ENCODE assay signal across 5 worm cellular contexts in genomic region chrII:12797211-12797794, ce11.
TF ChIP-seq lines count a peak whose summit lies in the region.

No protein-coding gene starts in this region.

TF ChIP-seq in whole organism, L1 larva, 84 proteins besides CTCF, POLR2A, EP300 and RAD21 (continued from another document):
- TF ChIP-seq irx-1 (tag; optimal IDR thresholded peaks at IDR 0.05; lab: Kevin White, UChicago) = no peak
- TF ChIP-seq hlh-17 (GFP tag; optimal IDR thresholded peaks at IDR 0.05; lab: Kevin White, UChicago; ENCODE audit: borderline replicate concordance) = no peak
- TF ChIP-seq skn-1 (tag; optimal IDR thresholded peaks at IDR 0.05; lab: Kevin White, UChicago) = no peak
- no peak for TF ChIP-seq nhr-28 (tag; optimal IDR thresholded peaks at IDR 0.05; lab: Kevin White, UChicago)
- no peak for TF ChIP-seq nhr-237 (tag; optimal IDR thresholded peaks at IDR 0.05; lab: Kevin White, UChicago)
- TF ChIP-seq snu-23 (GFP tag; optimal IDR thresholded peaks at IDR 0.05; lab: Kevin White, UChicago) = no peak
- TF ChIP-seq mep-1 (tag; optimal IDR thresholded peaks at IDR 0.05; lab: Kevin White, UChicago) = no peak
- TF ChIP-seq isw-1 (GFP tag; IDR thresholded peaks at IDR 0.05; lab: Robert Waterston, UW) = no peak
- no peak for TF ChIP-seq swsn-7 (tag; optimal IDR thresholded peaks at IDR 0.05; lab: Kevin White, UChicago)
- TF ChIP-seq elt-2 (tag; optimal IDR thresholded peaks at IDR 0.05; lab: Kevin White, UChicago) = peak; percentile 63
- TF ChIP-seq nhr-12 (tag; optimal IDR thresholded peaks at IDR 0.05; lab: Kevin White, UChicago) = no peak
- no peak for TF ChIP-seq unc-86 (tag; optimal IDR thresholded peaks at IDR 0.05; lab: Kevin White, UChicago)
- no peak for TF ChIP-seq nhr-90 (tag; optimal IDR thresholded peaks at IDR 0.05; lab: Kevin White, UChicago; ENCODE audit: poor library complexity)
- TF ChIP-seq hlh-4 (tag; optimal IDR thresholded peaks at IDR 0.05; lab: Kevin White, UChicago) = no peak
- no peak for TF ChIP-seq efl-1 (optimal IDR thresholded peaks at IDR 0.05; lab: Kevin White, UChicago)
- peak in 1 of 2 experiments; percentile 15 for TF ChIP-seq efl-1 (GFP tag; optimal IDR thresholded peaks at IDR 0.05 in 1 of 2; lab: Kevin White, UChicago)
- TF ChIP-seq unc-62 (GFP tag; optimal IDR thresholded peaks at IDR 0.05; lab: Kevin White, UChicago) = no peak
- TF ChIP-seq mef-2 (tag; optimal IDR thresholded peaks at IDR 0.05; lab: Kevin White, UChicago) = no peak
- peak in 1 of 2 experiments; percentile 3 for TF ChIP-seq lsy-2 (tag; optimal IDR thresholded peaks at IDR 0.05; lab: Kevin White, UChicago)
- peak; percentile 20 for TF ChIP-seq rnt-1 (tag; optimal IDR thresholded peaks at IDR 0.05; lab: Kevin White, UChicago)
- peak; percentile 52 for TF ChIP-seq lin-14 (GFP tag; optimal IDR thresholded peaks at IDR 0.05; lab: Kevin White, UChicago)

TF ChIP-seq in whole organism, L2 larva, 48 proteins besides CTCF, POLR2A, EP300 and RAD21 (continued from another document):
- TF ChIP-seq lin-13 (GFP tag; optimal IDR thresholded peaks at IDR 0.05; lab: Kevin White, UChicago) (peak; percentile 25), nhr-129 (tag; optimal IDR thresholded peaks at IDR 0.05; lab: Kevin White, UChicago) (no peak), mbf-1 (tag; optimal IDR thresholded peaks at IDR 0.05; lab: Kevin White, UChicago) (no peak), ztf-1 (GFP tag; conservative IDR thresholded peaks at IDR 0.05; lab: Robert Waterston, UW) (no peak), ama-1 (optimal IDR thresholded peaks at IDR 0.05; lab: Kevin White, UChicago) (peak; percentile 36), elt-1 (tag; optimal IDR thresholded peaks at IDR 0.05; lab: Kevin White, UChicago) (no peak), nhr-6 (tag; optimal IDR thresholded peaks at IDR 0.05; lab: Kevin White, UChicago) (no peak), fos-1 (tag; optimal IDR thresholded peaks at IDR 0.05; lab: Kevin White, UChicago) (peak; percentile 52), R02D3.7 (tag; optimal IDR thresholded peaks at IDR 0.05; lab: Kevin White, UChicago) (no peak), zag-1 (tag; optimal IDR thresholded peaks at IDR 0.05; lab: Kevin White, UChicago) (no peak), F13H6.1 (tag; optimal IDR thresholded peaks at IDR 0.05; lab: Kevin White, UChicago) (no peak), sem-4 (tag; optimal IDR thresholded peaks at IDR 0.05; lab: Kevin White, UChicago) (no peak), alr-1 (tag; optimal IDR thresholded peaks at IDR 0.05; lab: Kevin White, UChicago) (no peak), ceh-82 (tag; optimal IDR thresholded peaks at IDR 0.05; lab: Kevin White, UChicago) (no peak), sma-9 (GFP tag; optimal IDR thresholded peaks at IDR 0.05; lab: Kevin White, UChicago) (peak; percentile 50), sma-9 (tag; optimal IDR thresholded peaks at IDR 0.05; lab: Kevin White, UChicago) (no peak), egl-27 (tag; optimal IDR thresholded peaks at IDR 0.05; lab: Kevin White, UChicago) (no peak), lsy-2 (tag; optimal IDR thresholded peaks at IDR 0.05; lab: Kevin White, UChicago) (peak in 1 of 2 experiments; percentile 26)

TF ChIP-seq in whole organism, L3 larva, 47 proteins besides CTCF, POLR2A, EP300 and RAD21 (continued from another document):
- TF ChIP-seq pqm-1 (tag; optimal IDR thresholded peaks at IDR 0.05; lab: Kevin White, UChicago) = peak; percentile 94
- no peak for TF ChIP-seq nhr-23 (tag; optimal IDR thresholded peaks at IDR 0.05; lab: Kevin White, UChicago)
- TF ChIP-seq ceh-82 (tag; optimal IDR thresholded peaks at IDR 0.05; lab: Kevin White, UChicago) = no peak

TF ChIP-seq in whole organism, L4 larva, 104 proteins besides CTCF, POLR2A, EP300 and RAD21 (continued from another document and continues in another):
- TF ChIP-seq gei-8 (GFP tag; optimal IDR thresholded peaks at IDR 0.05; lab: Kevin White, UChicago) (no peak), snpc-1.2 (GFP tag; IDR thresholded peaks at IDR 0.05; lab: Robert Waterston, UW) (peak; percentile 10; the same call in 1 of the 2 replicates), set-16 (GFP tag; IDR thresholded peaks at IDR 0.05; lab: Robert Waterston, UW) (peak; percentile 50), nhr-25 (tag; optimal IDR thresholded peaks at IDR 0.05; lab: Kevin White, UChicago; ENCODE audit: borderline replicate concordance, insufficient read depth) (no peak), dmd-6 (GFP tag; IDR thresholded peaks at IDR 0.05; lab: Robert Waterston, UW) (peak; percentile 80), ces-1 (GFP tag; optimal IDR thresholded peaks at IDR 0.05; lab: Kevin White, UChicago) (no peak), R02D3.7 (tag; optimal IDR thresholded peaks at IDR 0.05; lab: Kevin White, UChicago) (no peak), Y105C5A.15 (GFP tag; IDR thresholded peaks at IDR 0.05; lab: Robert Waterston, UW) (no peak), fos-1 (tag; optimal IDR thresholded peaks at IDR 0.05; lab: Kevin White, UChicago) (no peak), arid-1 (GFP tag; conservative IDR thresholded peaks at IDR 0.05; lab: Robert Waterston, UW) (0 out of 2 replicates have a peak, but pooled peaks have one; percentile 10), jun-1 (tag; optimal IDR thresholded peaks at IDR 0.05; lab: Kevin White, UChicago) (no peak), F49E8.2 (tag; optimal IDR thresholded peaks at IDR 0.05; lab: Kevin White, UChicago; ENCODE audit: borderline replicate concordance) (no peak), lim-7 (GFP tag; IDR thresholded peaks at IDR 0.05; lab: Robert Waterston, UW) (no peak), lir-3 (tag; optimal IDR thresholded peaks at IDR 0.05; lab: Kevin White, UChicago) (no peak), unc-62 (GFP tag; optimal IDR thresholded peaks at IDR 0.05 in 1 of 2; lab: Kevin White, UChicago) (peak in 1 of 2 experiments; percentile 53), unc-62 (tag; optimal IDR thresholded peaks at IDR 0.05; lab: Kevin White, UChicago) (no peak), dmd-9 (GFP tag; IDR thresholded peaks at IDR 0.05; lab: Robert Waterston, UW) (no peak), pqm-1 (tag; optimal IDR thresholded peaks at IDR 0.05; lab: Kevin White, UChicago) (peak; percentile 37), pha-4 (GFP tag; IDR thresholded peaks at IDR 0.05; lab: Robert Waterston, UW) (no peak), pha-4 (tag; optimal IDR thresholded peaks at IDR 0.05; lab: Kevin White, UChicago) (no peak), dve-1 (tag; optimal IDR thresholded peaks at IDR 0.05; lab: Kevin White, UChicago; ENCODE audit: insufficient read depth) (peak; percentile 63), egl-27 (tag; optimal IDR thresholded peaks at IDR 0.05; lab: Kevin White, UChicago) (no peak), skn-1 (tag; optimal IDR thresholded peaks at IDR 0.05; lab: Kevin White, UChicago) (no peak), snpc-4 (tag; optimal IDR thresholded peaks at IDR 0.05; lab: Kevin White, UChicago) (no peak), lin-38 (GFP tag; IDR thresholded peaks at IDR 0.05; lab: Robert Waterston, UW) (0 out of 2 replicates have a peak, but pooled peaks have one; percentile 5), lin-1 (GFP tag; IDR thresholded peaks at IDR 0.05; lab: Robert Waterston, UW) (0 out of 2 replicates have a peak, but pooled peaks have one; percentile 15), mes-2 (tag; optimal IDR thresholded peaks at IDR 0.05; lab: Kevin White, UChicago; ENCODE audit: poor library complexity, severe bottlenecking) (no peak), dmd-8 (GFP tag; IDR thresholded peaks at IDR 0.05; lab: Robert Waterston, UW) (no peak), nhr-111 (GFP tag; optimal IDR thresholded peaks at IDR 0.05; lab: Kevin White, UChicago) (no peak), spr-1 (tag; optimal IDR thresholded peaks at IDR 0.05; lab: Kevin White, UChicago) (no peak), mep-1 (tag; optimal IDR thresholded peaks at IDR 0.05; lab: Kevin White, UChicago) (peak; percentile 11), lin-13 (GFP tag; optimal IDR thresholded peaks at IDR 0.05; lab: Kevin White, UChicago) (no peak), lin-39 (tag; optimal IDR thresholded peaks at IDR 0.05; lab: Kevin White, UChicago) (no peak), daf-16 (GFP tag; optimal IDR thresholded peaks at IDR 0.05; lab: Kevin White, UChicago) (no peak), daf-16 (tag; optimal IDR thresholded peaks at IDR 0.05; lab: Kevin White, UChicago) (peak; percentile 97), ceh-62 (tag; optimal IDR thresholded peaks at IDR 0.05; lab: Kevin White, UChicago) (no peak), ZK546.5 (tag; optimal IDR thresholded peaks at IDR 0.05; lab: Kevin White, UChicago) (no peak), mxl-2 (GFP tag; conservative IDR thresholded peaks at IDR 0.05; lab: Robert Waterston, UW) (no peak), hlh-11 (tag; optimal IDR thresholded peaks at IDR 0.05; lab: Kevin White, UChicago) (peak; percentile 61), duxl-1 (tag; optimal IDR thresholded peaks at IDR 0.05; lab: Kevin White, UChicago; ENCODE audit: poor library complexity) (no peak), nhr-48 (tag; optimal IDR thresholded peaks at IDR 0.05; lab: Kevin White, UChicago) (no peak), php-3 (GFP tag; IDR thresholded peaks at IDR 0.05; lab: Robert Waterston, UW) (peak; percentile 58; the same call in 1 of the 2 replicates), T26A8.4 (GFP tag; IDR thresholded peaks at IDR 0.05; lab: Robert Waterston, UW) (no peak), tra-1 (GFP tag; IDR thresholded peaks at IDR 0.05; lab: Robert Waterston, UW) (0 out of 2 replicates have a peak, but pooled peaks have one; percentile 11), sdz-12 (GFP tag; optimal IDR thresholded peaks at IDR 0.05; lab: Kevin White, UChicago) (peak; percentile 48), nhr-6 (tag; optimal IDR thresholded peaks at IDR 0.05; lab: Kevin White, UChicago) (no peak), unc-39 (tag; optimal IDR thresholded peaks at IDR 0.05; lab: Kevin White, UChicago) (no peak)

TF ChIP-seq in whole organism, young adult, 124 proteins besides CTCF, POLR2A, EP300 and RAD21 (continued from another document):
- TF ChIP-seq K12H6.12 (tag; optimal IDR thresholded peaks at IDR 0.05; lab: Kevin White, UChicago) = no peak
- no peak for TF ChIP-seq rcor-1 (GFP tag; IDR thresholded peaks at IDR 0.05; lab: Robert Waterston, UW)
- TF ChIP-seq snpc-4 (GFP tag; optimal IDR thresholded peaks at IDR 0.05; lab: Kevin White, UChicago) = no peak
- no peak for TF ChIP-seq snpc-4 (tag; optimal IDR thresholded peaks at IDR 0.05; lab: Kevin White, UChicago)
- no peak for TF ChIP-seq Y56A3A.18 (GFP tag; IDR thresholded peaks at IDR 0.05; lab: Robert Waterston, UW)
- no peak for TF ChIP-seq Y95B8A.8 (GFP tag; IDR thresholded peaks at IDR 0.05; lab: Robert Waterston, UW)
- TF ChIP-seq zim-3 (tag; optimal IDR thresholded peaks at IDR 0.05; lab: Kevin White, UChicago) = no peak
- no peak for TF ChIP-seq hmg-20 (GFP tag; IDR thresholded peaks at IDR 0.05; lab: Robert Waterston, UW)
- TF ChIP-seq nhr-120 (GFP tag; IDR thresholded peaks at IDR 0.05; lab: Robert Waterston, UW) = no peak
- no peak for TF ChIP-seq mel-28 (tag; optimal IDR thresholded peaks at IDR 0.05; lab: Kevin White, UChicago; ENCODE audit: borderline replicate concordance)
- TF ChIP-seq ccch-3 (GFP tag; optimal IDR thresholded peaks at IDR 0.05; lab: Kevin White, UChicago) = no peak
- no peak for TF ChIP-seq hlh-12 (tag; optimal IDR thresholded peaks at IDR 0.05; lab: Kevin White, UChicago)
- TF ChIP-seq dpff-1 (tag; optimal IDR thresholded peaks at IDR 0.05; lab: Kevin White, UChicago) = no peak
- TF ChIP-seq F49E8.2 (tag; optimal IDR thresholded peaks at IDR 0.05; lab: Kevin White, UChicago; ENCODE audit: insufficient read depth) = no peak
- TF ChIP-seq madf-8 (GFP tag; conservative IDR thresholded peaks at IDR 0.05; lab: Robert Waterston, UW) = no peak
- no peak for TF ChIP-seq fkh-3 (tag; optimal IDR thresholded peaks at IDR 0.05; lab: Kevin White, UChicago)
- peak; percentile 40; the same call in 1 of the 2 replicates for TF ChIP-seq dox-1 (GFP tag; IDR thresholded peaks at IDR 0.05; lab: Robert Waterston, UW)
- no peak for TF ChIP-seq ceh-58 (GFP tag; IDR thresholded peaks at IDR 0.05; lab: Robert Waterston, UW)
- TF ChIP-seq nhr-80 (tag; optimal IDR thresholded peaks at IDR 0.05; lab: Kevin White, UChicago) = peak; percentile 65
- TF ChIP-seq F57A8.1 (GFP tag; optimal IDR thresholded peaks at IDR 0.05; lab: Kevin White, UChicago) = no peak
- no peak for TF ChIP-seq ztf-22 (GFP tag; optimal IDR thresholded peaks at IDR 0.05; lab: Kevin White, UChicago)
- no peak for TF ChIP-seq efl-1 (GFP tag; optimal IDR thresholded peaks at IDR 0.05; lab: Kevin White, UChicago)
- no peak for TF ChIP-seq lin-54 (GFP tag; optimal IDR thresholded peaks at IDR 0.05; lab: Kevin White, UChicago)
- TF ChIP-seq lsl-1 (GFP tag; optimal IDR thresholded peaks at IDR 0.05; lab: Kevin White, UChicago) = no peak
- no peak for TF ChIP-seq lin-40 (tag; optimal IDR thresholded peaks at IDR 0.05; lab: Kevin White, UChicago)
- TF ChIP-seq bed-1 (GFP tag; IDR thresholded peaks at IDR 0.05; lab: Robert Waterston, UW) = no peak
- no peak for TF ChIP-seq sptf-2 (GFP tag; optimal IDR thresholded peaks at IDR 0.05; lab: Kevin White, UChicago)
- 0 out of 2 replicates have a peak, but pooled peaks have one; percentile 5 for TF ChIP-seq mcd-1 (GFP tag; IDR thresholded peaks at IDR 0.05; lab: Robert Waterston, UW)
- TF ChIP-seq ztf-18 (tag; optimal IDR thresholded peaks at IDR 0.05; lab: Kevin White, UChicago) = no peak
- TF ChIP-seq lag-1 (GFP tag; IDR thresholded peaks at IDR 0.05; lab: Robert Waterston, UW) = no peak
- peak; percentile 42 for TF ChIP-seq unc-62 (GFP tag; optimal IDR thresholded peaks at IDR 0.05; lab: Kevin White, UChicago)
- no peak for TF ChIP-seq lir-1 (GFP tag; conservative IDR thresholded peaks at IDR 0.05; lab: Robert Waterston, UW)
- TF ChIP-seq F52B5.7 (tag; optimal IDR thresholded peaks at IDR 0.05; lab: Kevin White, UChicago) = no peak
- no peak for TF ChIP-seq egrh-3 (GFP tag; IDR thresholded peaks at IDR 0.05; lab: Robert Waterston, UW)
TF ChIP-seq in whole organism, young adult: peak in this region for 9.
